Fruit fly (Drosophila melanogaster) whole organism, wandering third instar larva: ENCODE data around the gene CG43925.

ENCODE experiments used
- Dif ChIP-seq: fragments of 200-275, 200-300 bp; sonication (Bioruptor generic); optimal IDR thresholded peaks from 2 replicates; lab custom pipeline; 2018; ENCODE audit warnings: missing biosample characterization, missing genetic modification characterization; ENCODE audit not compliant: partially characterized antibody
- Myc ChIP-seq: fragments of >200 bp; optimal IDR thresholded peaks from 2 replicates; lab custom pipeline; 2017
- brk ChIP-seq: fragments of 200-800 bp; sonication (Bioruptor generic); optimal IDR thresholded peaks from 2 replicates; lab custom pipeline; 2016; ENCODE audit warnings: missing biosample characterization, mild to moderate bottlenecking, missing genetic modification characterization
- jim ChIP-seq: fragments of 175-275, 200-325 bp; sonication (Bioruptor generic); optimal IDR thresholded peaks from 2 replicates; lab custom pipeline; 2016; ENCODE audit warnings: missing biosample characterization, mild to moderate bottlenecking, missing genetic modification characterization
- lola ChIP-seq: fragments of >200 bp; optimal IDR thresholded peaks from 2 replicates; lab custom pipeline; 2017; ENCODE audit warnings: missing biosample characterization, missing genetic modification characterization
- psq ChIP-seq: fragments of 200-800 bp; sonication (Bioruptor generic); optimal IDR thresholded peaks from 3 replicates; lab custom pipeline; 2017; ENCODE audit warnings: missing biosample characterization, mild to moderate bottlenecking, missing genetic modification characterization, moderate library complexity

DNA sequence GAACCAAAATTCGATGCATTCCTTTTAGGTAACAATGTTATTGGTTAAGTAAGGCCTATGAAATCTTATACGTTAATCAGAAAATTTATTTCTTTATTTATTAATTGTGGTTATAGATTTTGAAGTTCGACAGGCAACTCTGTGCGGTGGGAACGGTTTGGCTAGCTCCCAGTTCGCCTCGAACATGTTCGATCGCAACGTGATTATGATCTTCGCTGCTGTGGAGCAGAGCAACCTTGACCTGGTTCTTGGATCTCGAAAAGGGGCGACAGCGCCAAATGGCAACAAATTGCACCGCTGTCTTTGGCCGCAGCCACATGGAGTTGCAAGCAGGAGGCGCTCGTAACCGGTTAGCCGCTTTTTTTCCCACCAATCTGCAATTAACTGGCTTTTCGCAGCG, 21.9 kb upstream of the CG43925 start:
- peak; percentile 14 for TF ChIP-seq Dif
- TF ChIP-seq psq (GFP tag; lab: Kevin White, UChicago): no peak
- no peak for TF ChIP-seq brk (GFP tag; lab: Kevin White, UChicago)
- TF ChIP-seq lola (GFP tag; lab: Kevin White, UChicago): no peak
- no peak for TF ChIP-seq Myc (lab: Kevin White, UChicago)
- TF ChIP-seq jim (GFP tag; lab: Kevin White, UChicago): no peak
